Worm (Caenorhabditis elegans) whole organism, midembryonic: ENCODE measurements around the gene drl-1.

Experiments
- T22C8.4 ChIP-seq: fragments of 200-800 bp; sonication (Bioruptor generic); IDR thresholded peaks from 2 replicates; pipeline ENCODE4 v1.3.6; 2022; ENCODE audit warnings: missing genetic modification characterization, missing compliant biosample characterization
- cog-1 ChIP-seq: sonication (generic microtip); optimal IDR thresholded peaks from 2 replicates; lab custom pipeline; 2016; ENCODE audit warnings: missing genetic modification characterization, missing compliant biosample characterization
- flt-1 ChIP-seq: fragments of 200-800 bp; sonication (Bioruptor generic); IDR thresholded peaks from 2 replicates; pipeline ENCODE4 v1.3.6; 2022; ENCODE audit warnings: missing genetic modification characterization, missing compliant biosample characterization
- klf-2 ChIP-seq: fragments of 200-800 bp; sonication (Bioruptor generic); conservative IDR thresholded peaks from 2 replicates; pipeline ENCODE4 v1.3.6; 2022; ENCODE audit warnings: missing genetic modification reagents, missing genetic modification characterization, missing compliant biosample characterization
- med-1 ChIP-seq: sonication (generic microtip); optimal IDR thresholded peaks from 2 replicates; lab custom pipeline; 2017; ENCODE audit warnings: missing genetic modification characterization, mild to moderate bottlenecking, missing compliant biosample characterization, antibody characterized with exemption, missing genetic modification reagents; ENCODE audit not compliant: insufficient read depth
- ref-1 ChIP-seq: fragments of 200-800 bp; sonication (Bioruptor generic); conservative IDR thresholded peaks from 2 replicates; pipeline ENCODE4 v1.3.6; 2022; ENCODE audit warnings: missing genetic modification reagents, missing genetic modification characterization, missing compliant biosample characterization
- tab-1 ChIP-seq: fragments of 200-800 bp; sonication (Bioruptor generic); IDR thresholded peaks from 2 replicates; pipeline ENCODE4 v1.3.6; 2022; ENCODE audit warnings: missing genetic modification characterization, missing compliant biosample characterization
- ztf-23 ChIP-seq: fragments of 200-800 bp; sonication (Bioruptor generic); IDR thresholded peaks from 2 replicates; pipeline ENCODE4 v1.3.6; 2022; ENCODE audit warnings: missing genetic modification reagents, missing genetic modification characterization, missing compliant biosample characterization
- ztf-29 ChIP-seq: fragments of 200-800 bp; sonication (Bioruptor generic); IDR thresholded peaks from 2 replicates; pipeline ENCODE4 v1.3.6; 2022; ENCODE audit warnings: missing genetic modification reagents, missing genetic modification characterization, missing compliant biosample characterization

drl-1 gene

ce11 chrIV:326564-327070 is 1.8 kb downstream of the drl-1 start, which contains the start of gene col-101:
TSS of gene col-101 (minus strand) at chrIV:327020.
- TF ChIP-seq ztf-23 (GFP tag; lab: Robert Waterston, UW) (no peak), med-1 (GFP tag; lab: Kevin White, UChicago) (no peak), tab-1 (GFP tag; lab: Robert Waterston, UW) (no peak), cog-1 (tag; lab: Kevin White, UChicago) (no peak), flt-1 (GFP tag; lab: Robert Waterston, UW) (no peak), klf-2 (GFP tag; lab: Robert Waterston, UW) (no peak), ztf-29 (GFP tag; lab: Robert Waterston, UW) (no peak), ref-1 (no peak), T22C8.4 (GFP tag; lab: Robert Waterston, UW) (no peak)

- TF ChIP-seq ref-1: no peak
- TF ChIP-seq tab-1 (GFP tag; lab: Robert Waterston, UW): no peak
- TF ChIP-seq T22C8.4 (GFP tag; lab: Robert Waterston, UW): no peak
- TF ChIP-seq ztf-23 (GFP tag; lab: Robert Waterston, UW): no peak
- TF ChIP-seq flt-1 (GFP tag; lab: Robert Waterston, UW): no peak
Observed at ce11 chrIV:330523-330922, 5.7 kb downstream of the drl-1 start, which contains the start of gene F18F11.4. TSS of gene F18F11.4 (plus strand) at chrIV:330823.

- TF ChIP-seq klf-2 (GFP tag; lab: Robert Waterston, UW): no peak
- TF ChIP-seq med-1 (GFP tag; lab: Kevin White, UChicago): no peak
Observed at ce11 chrIV:337128-337646, 12.3 kb downstream of the drl-1 start, which contains the start of gene pxmp-4. TSS of gene pxmp-4 (minus strand) at chrIV:337178.

- TF ChIP-seq med-1 (GFP tag; lab: Kevin White, UChicago) (no peak), ztf-29 (GFP tag; lab: Robert Waterston, UW) (no peak), flt-1 (GFP tag; lab: Robert Waterston, UW) (no peak), ref-1 (no peak), cog-1 (tag; lab: Kevin White, UChicago) (no peak), ztf-23 (GFP tag; lab: Robert Waterston, UW) (no peak), klf-2 (GFP tag; lab: Robert Waterston, UW) (no peak), T22C8.4 (GFP tag; lab: Robert Waterston, UW) (no peak), tab-1 (GFP tag; lab: Robert Waterston, UW) (no peak)
Observed at ce11 chrIV:338192-338831, 13.5 kb downstream of the drl-1 start.

ce11 chrIV:339508-339907 is 14.6 kb downstream of the drl-1 start, which contains the start of gene cdh-8:
TSS of gene cdh-8 (plus strand) at chrIV:339808.
- TF ChIP-seq ref-1 (no peak), cog-1 (tag; lab: Kevin White, UChicago) (no peak), ztf-29 (GFP tag; lab: Robert Waterston, UW) (no peak), klf-2 (GFP tag; lab: Robert Waterston, UW) (no peak), ztf-23 (GFP tag; lab: Robert Waterston, UW) (no peak)

- no peak for TF ChIP-seq T22C8.4 (GFP tag; lab: Robert Waterston, UW)
- TF ChIP-seq ref-1: no peak
- no peak for TF ChIP-seq klf-2 (GFP tag; lab: Robert Waterston, UW)
- no peak for TF ChIP-seq ztf-29 (GFP tag; lab: Robert Waterston, UW)
- no peak for TF ChIP-seq ztf-23 (GFP tag; lab: Robert Waterston, UW)
- no peak for TF ChIP-seq tab-1 (GFP tag; lab: Robert Waterston, UW)
- no peak for TF ChIP-seq cog-1 (tag; lab: Kevin White, UChicago)
- no peak for TF ChIP-seq flt-1 (GFP tag; lab: Robert Waterston, UW)
- no peak for TF ChIP-seq med-1 (GFP tag; lab: Kevin White, UChicago)
Observed at ce11 chrIV:343279-343678, 18.4 kb downstream of the drl-1 start.

ce11 chrIV:364983-365382 is 40.1 kb downstream of the drl-1 start:
- no peak for TF ChIP-seq ztf-29 (GFP tag; lab: Robert Waterston, UW)
- no peak for TF ChIP-seq med-1 (GFP tag; lab: Kevin White, UChicago)
- TF ChIP-seq ztf-23 (GFP tag; lab: Robert Waterston, UW): no peak
- no peak for TF ChIP-seq T22C8.4 (GFP tag; lab: Robert Waterston, UW)
- no peak for TF ChIP-seq flt-1 (GFP tag; lab: Robert Waterston, UW)
- TF ChIP-seq klf-2 (GFP tag; lab: Robert Waterston, UW): no peak
- no peak for TF ChIP-seq ref-1
- TF ChIP-seq tab-1 (GFP tag; lab: Robert Waterston, UW): no peak
- no peak for TF ChIP-seq cog-1 (tag; lab: Kevin White, UChicago)

ce11 chrIV:366406-366805 is 41.5 kb downstream of the drl-1 start:
- no peak for TF ChIP-seq klf-2 (GFP tag; lab: Robert Waterston, UW)
- TF ChIP-seq ztf-23 (GFP tag; lab: Robert Waterston, UW): no peak
- TF ChIP-seq tab-1 (GFP tag; lab: Robert Waterston, UW): no peak
- peak; percentile 25 for TF ChIP-seq cog-1 (tag; lab: Kevin White, UChicago)
- TF ChIP-seq med-1 (GFP tag; lab: Kevin White, UChicago): no peak
- no peak for TF ChIP-seq ref-1
- no peak for TF ChIP-seq T22C8.4 (GFP tag; lab: Robert Waterston, UW)

- no peak for TF ChIP-seq tab-1 (GFP tag; lab: Robert Waterston, UW)
- no peak for TF ChIP-seq med-1 (GFP tag; lab: Kevin White, UChicago)
- TF ChIP-seq klf-2 (GFP tag; lab: Robert Waterston, UW): no peak
- TF ChIP-seq cog-1 (tag; lab: Kevin White, UChicago): peak; percentile 22
- TF ChIP-seq ztf-23 (GFP tag; lab: Robert Waterston, UW): 0 out of 2 replicates have a peak, but pooled peaks have one; percentile 47
- peak; percentile 21; the same call in 1 of the 2 replicates for TF ChIP-seq flt-1 (GFP tag; lab: Robert Waterston, UW)
Observed at ce11 chrIV:372146-372789, 47.4 kb downstream of the drl-1 start.
